Fruit fly (Drosophila melanogaster): ENCODE results near the gene CG33764.

CG33764 gene

DNA sequence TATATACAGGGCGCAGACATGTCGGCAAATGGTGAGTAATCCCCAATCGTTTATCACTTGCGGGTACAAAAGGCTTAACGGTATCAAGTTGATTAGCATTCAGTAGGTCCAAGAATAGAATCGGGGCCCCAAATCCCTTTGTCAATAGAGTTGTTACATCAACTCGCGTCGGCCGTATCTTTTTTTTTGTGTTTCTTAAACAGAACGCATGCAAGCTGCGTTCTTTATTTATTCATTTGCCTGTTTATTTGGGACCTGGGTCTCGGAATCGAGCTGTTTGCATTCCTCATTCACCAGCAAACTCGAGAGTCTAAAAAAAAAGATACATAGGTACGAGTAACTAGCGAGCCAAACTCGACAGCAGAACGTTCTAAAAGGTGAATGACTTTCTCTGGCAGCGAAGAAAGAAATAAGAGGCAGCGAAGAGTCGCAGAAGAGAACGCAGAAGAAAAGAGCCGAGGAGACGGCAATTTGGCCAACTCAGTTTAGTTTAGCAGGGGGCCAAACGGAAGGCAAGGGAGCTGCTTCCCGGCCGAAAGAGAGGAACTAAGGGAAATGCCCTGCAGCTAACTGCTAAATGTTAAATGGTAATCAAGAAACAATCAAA, 5.0 kb upstream of the CG33764 start (continued):
- TF ChIP-seq chm (GFP tag; IDR thresholded peaks at IDR 0.05) (peak; percentile 62; the same call in 1 of the 2 replicates), Opbp (GFP tag; IDR thresholded peaks at IDR 0.05; ENCODE audit: partially characterized antibody) (no peak), abd-A (tag; optimal IDR thresholded peaks at IDR 0.05) (no peak), stc (GFP tag; IDR thresholded peaks at IDR 0.05) (no peak), maf-S (GFP tag; optimal IDR thresholded peaks at IDR 0.05) (no peak), ase (GFP tag; IDR thresholded peaks at IDR 0.05) (no peak), CG6813 (GFP tag; optimal IDR thresholded peaks at IDR 0.05) (peak; percentile 69), nmo (GFP tag; optimal IDR thresholded peaks at IDR 0.05) (no peak), Antp (GFP tag; optimal IDR thresholded peaks at IDR 0.05) (no peak), eve (GFP tag; optimal IDR thresholded peaks at IDR 0.05) (no peak), Med (GFP tag) (peak; percentile 64), hbn (GFP tag; IDR thresholded peaks at IDR 0.05; ENCODE audit: partially characterized antibody) (no peak), CG30403 (GFP tag; optimal IDR thresholded peaks at IDR 0.05) (no peak), slp2 (GFP tag; optimal IDR thresholded peaks at IDR 0.05) (no peak), CG5953 (GFP tag; IDR thresholded peaks at IDR 0.05) (no peak), seq (GFP tag; IDR thresholded peaks at IDR 0.05) (no peak), Oaz (GFP tag; IDR thresholded peaks at IDR 0.05) (no peak), pfk (GFP tag; optimal IDR thresholded peaks at IDR 0.05) (no peak), sr (GFP tag; IDR thresholded peaks at IDR 0.05) (no peak), PHDP (tag; optimal IDR thresholded peaks at IDR 0.05) (no peak), CTCF (GFP tag; optimal IDR thresholded peaks at IDR 0.05) (no peak), Nf-YA (GFP tag; IDR thresholded peaks at IDR 0.05) (no peak), chif (GFP tag; optimal IDR thresholded peaks at IDR 0.05) (peak in 1 of 2 experiments; percentile 6), Oli (tag; optimal IDR thresholded peaks at IDR 0.05) (no peak), CG1832 (GFP tag; optimal IDR thresholded peaks at IDR 0.05) (no peak), Ada2b (GFP tag; IDR thresholded peaks at IDR 0.05) (no peak), CG4424 (GFP tag; optimal IDR thresholded peaks at IDR 0.05) (no peak), insv (GFP tag; optimal IDR thresholded peaks at IDR 0.05) (no peak), peb (GFP tag; IDR thresholded peaks at IDR 0.05) (no peak), HLH54F (GFP tag; optimal IDR thresholded peaks at IDR 0.05) (no peak), en (GFP tag; optimal IDR thresholded peaks at IDR 0.05) (no peak), CG13123 (GFP tag; optimal IDR thresholded peaks at IDR 0.05) (no peak), knrl (GFP tag; IDR thresholded peaks at IDR 0.05; ENCODE audit: partially characterized antibody) (no peak), grn (GFP tag; optimal IDR thresholded peaks at IDR 0.05) (no peak), row (GFP tag; IDR thresholded peaks at IDR 0.05) (no peak), CG9727 (GFP tag; optimal IDR thresholded peaks at IDR 0.05) (peak; percentile 59), Stat92E (GFP tag; optimal IDR thresholded peaks at IDR 0.05) (peak in 1 of 3 experiments; percentile 27), prd (optimal IDR thresholded peaks at IDR 0.05) (no peak), prd (GFP tag; IDR thresholded peaks at IDR 0.05) (0 out of 3 replicates have a peak, but pooled peaks have one; percentile 7), Pdp1 (GFP tag; optimal IDR thresholded peaks at IDR 0.05) (peak in 1 of 2 experiments; percentile 33), Lhr (GFP tag; optimal IDR thresholded peaks at IDR 0.05) (peak; percentile 30), CG2199 (GFP tag; IDR thresholded peaks at IDR 0.05) (no peak), CG17359 (tag; optimal IDR thresholded peaks at IDR 0.05) (peak; percentile 18), jigr1 (GFP tag; IDR thresholded peaks at IDR 0.05) (no peak), CG6175 (GFP tag; IDR thresholded peaks at IDR 0.05) (no peak), Dp (GFP tag; optimal IDR thresholded peaks at IDR 0.05) (no peak), ind (GFP tag; optimal IDR thresholded peaks at IDR 0.05) (no peak), CG2875 (GFP tag; optimal IDR thresholded peaks at IDR 0.05) (peak; percentile 64), btn (GFP tag; optimal IDR thresholded peaks at IDR 0.05) (no peak), org-1 (GFP tag; optimal IDR thresholded peaks at IDR 0.05) (peak; percentile 9), oc (tag; optimal IDR thresholded peaks at IDR 0.05) (peak; percentile 19)
